Fruit fly (Drosophila melanogaster): ENCODE measurements around the gene MED11.

dm6 chr3L:18786066-18786426 is 40.4 kb downstream of the MED11 start:
- TF ChIP-seq topi (GFP tag; optimal IDR thresholded peaks at IDR 0.05): no peak
- TF ChIP-seq CG11902 (GFP tag; optimal IDR thresholded peaks at IDR 0.05): no peak
- TF ChIP-seq Eip75B (GFP tag; optimal IDR thresholded peaks at IDR 0.05): peak; percentile 20
- TF ChIP-seq cyc (GFP tag; optimal IDR thresholded peaks at IDR 0.05): no peak
- TF ChIP-seq Blimp-1 (GFP tag; optimal IDR thresholded peaks at IDR 0.05): no peak
- TF ChIP-seq Hr39 (GFP tag; optimal IDR thresholded peaks at IDR 0.05): no peak
- no peak for TF ChIP-seq Sox102F (GFP tag; optimal IDR thresholded peaks at IDR 0.05)
- TF ChIP-seq Eip78C (GFP tag): peak; percentile 32
- no peak for TF ChIP-seq Ets96B (tag; optimal IDR thresholded peaks at IDR 0.05)
- no peak for TF ChIP-seq CG11762 (GFP tag; optimal IDR thresholded peaks at IDR 0.05; ENCODE audit: insufficient read depth)
- TF ChIP-seq CG4318 (GFP tag; optimal IDR thresholded peaks at IDR 0.05): no peak
- no peak for TF ChIP-seq Eip93F (GFP tag; optimal IDR thresholded peaks at IDR 0.05)
- no peak for TF ChIP-seq Lpt (GFP tag; optimal IDR thresholded peaks at IDR 0.05)
- TF ChIP-seq CG8632 (GFP tag; optimal IDR thresholded peaks at IDR 0.05): no peak
